Worm (Caenorhabditis elegans): ENCODE data around the gene F54B11.9.

ce11 chrX:13637526-13637925 is 32.2 kb downstream of the F54B11.9 start:
- TF ChIP-seq ceh-82 (tag; optimal IDR thresholded peaks at IDR 0.05) (no peak), elt-1 (tag; optimal IDR thresholded peaks at IDR 0.05) (no peak), nhr-237 (tag; optimal IDR thresholded peaks at IDR 0.05) (no peak), elt-3 (tag; optimal IDR thresholded peaks at IDR 0.05) (no peak)

All from whole organism, L3 larva.